Worm (Caenorhabditis elegans) whole organism, young adult: ENCODE results near the gene sdz-1.

Source experiments
- C06A6.2 ChIP-seq: fragments of 200-800 bp; sonication (Bioruptor generic); conservative IDR thresholded peaks from 2 replicates; pipeline ENCODE4 v1.3.6; 2022; ENCODE audit warnings: missing genetic modification characterization, missing compliant biosample characterization
- F10E7.11 ChIP-seq: sonication (generic microtip); optimal IDR thresholded peaks from 2 replicates; lab custom pipeline; 2017; ENCODE audit warnings: mild to moderate bottlenecking, missing genetic modification characterization, moderate library complexity, missing compliant biosample characterization
- F23B12.7 ChIP-seq: sonication (generic microtip); optimal IDR thresholded peaks from 2 replicates; lab custom pipeline; 2017; ENCODE audit warnings: missing genetic modification characterization, mild to moderate bottlenecking, missing compliant biosample characterization, antibody characterized with exemption, moderate library complexity; ENCODE audit not compliant: insufficient read depth
- F33H1.4 ChIP-seq: fragments of 200-800 bp; sonication (Bioruptor generic); IDR thresholded peaks from 2 replicates; pipeline ENCODE4 v1.3.6; 2022; ENCODE audit warnings: missing genetic modification reagents, missing genetic modification characterization, missing compliant biosample characterization
- F39B2.1 ChIP-seq: fragments of 200-800 bp; sonication (Bioruptor generic); IDR thresholded peaks from 2 replicates; pipeline ENCODE4 v1.3.6; 2022; ENCODE audit warnings: missing genetic modification reagents, missing genetic modification characterization, missing compliant biosample characterization
- F52B5.7 ChIP-seq: sonication (generic microtip); optimal IDR thresholded peaks from 2 replicates; lab custom pipeline; 2016; ENCODE audit warnings: mild to moderate bottlenecking, missing genetic modification characterization, missing compliant biosample characterization
- F57A8.1 ChIP-seq: fragments of 200-800 bp; sonication (Bioruptor generic); optimal IDR thresholded peaks from 2 replicates; lab custom pipeline; 2018; ENCODE audit warnings: mild to moderate bottlenecking, missing genetic modification characterization, moderate library complexity, missing compliant biosample characterization
- K11D2.4 ChIP-seq: fragments of 200-800 bp; sonication (Bioruptor generic); IDR thresholded peaks from 2 replicates; pipeline ENCODE4 v1.3.6; 2022; ENCODE audit warnings: missing genetic modification reagents, missing genetic modification characterization, missing compliant biosample characterization
- T07F8.4 ChIP-seq: sonication (generic microtip); optimal IDR thresholded peaks from 2 replicates; lab custom pipeline; 2016; ENCODE audit warnings: mild to moderate bottlenecking, missing genetic modification characterization, moderate library complexity, missing compliant biosample characterization
- Y67H2A.10 ChIP-seq: fragments of 200-800 bp; sonication (Bioruptor generic); conservative IDR thresholded peaks from 2 replicates; pipeline ENCODE4 v1.3.6; 2022; ENCODE audit warnings: missing genetic modification reagents, missing genetic modification characterization, missing compliant biosample characterization
- Y95B8A.8 ChIP-seq: fragments of 200-800 bp; sonication (Bioruptor generic); IDR thresholded peaks from 2 replicates; pipeline ENCODE4 v1.3.6; 2022; ENCODE audit warnings: missing genetic modification reagents, missing genetic modification characterization, missing compliant biosample characterization
- akir-1 ChIP-seq: fragments of 200-800 bp; sonication (Bioruptor generic); optimal IDR thresholded peaks from 2 replicates; lab custom pipeline; 2018; ENCODE audit warnings: mild to moderate bottlenecking, missing genetic modification characterization, moderate library complexity, missing compliant biosample characterization
- attf-6 ChIP-seq: fragments of 200-800 bp; sonication (Bioruptor generic); IDR thresholded peaks from 2 replicates; pipeline ENCODE4 v1.3.6; 2022; ENCODE audit warnings: missing genetic modification reagents, missing genetic modification characterization, missing compliant biosample characterization
- bed-2 ChIP-seq: fragments of 200-800 bp; sonication (Bioruptor generic); IDR thresholded peaks from 2 replicates; pipeline ENCODE4 v1.3.6; 2022; ENCODE audit warnings: missing genetic modification reagents, missing genetic modification characterization, missing compliant biosample characterization
- ccch-3 ChIP-seq: fragments of 200-800 bp; sonication (Bioruptor generic); optimal IDR thresholded peaks from 2 replicates; lab custom pipeline; 2018; ENCODE audit warnings: mild to moderate bottlenecking, missing genetic modification characterization, missing compliant biosample characterization
- ceh-100 ChIP-seq: fragments of 200-800 bp; sonication (Bioruptor generic); IDR thresholded peaks from 2 replicates; pipeline ENCODE4 v1.3.6; 2022; ENCODE audit warnings: missing genetic modification reagents, missing genetic modification characterization, missing compliant biosample characterization
- ceh-58 ChIP-seq: fragments of 200-800 bp; sonication (Bioruptor generic); IDR thresholded peaks from 2 replicates; pipeline ENCODE4 v1.3.6; 2022; ENCODE audit warnings: missing genetic modification characterization, missing compliant biosample characterization
- ceh-79 ChIP-seq: sonication (generic microtip); optimal IDR thresholded peaks from 2 replicates; lab custom pipeline; 2017; ENCODE audit warnings: mild to moderate bottlenecking, missing genetic modification characterization, missing compliant biosample characterization
- chd-7 ChIP-seq: sonication (generic microtip); optimal IDR thresholded peaks from 2 replicates; lab custom pipeline; 2016; ENCODE audit warnings: mild to moderate bottlenecking, missing genetic modification characterization, moderate library complexity, missing compliant biosample characterization
- dox-1 ChIP-seq: fragments of 200-800 bp; sonication (Bioruptor generic); IDR thresholded peaks from 2 replicates; pipeline ENCODE4 v1.3.6; 2022; ENCODE audit warnings: missing genetic modification reagents, missing genetic modification characterization, missing compliant biosample characterization
- dpff-1 ChIP-seq: sonication (generic microtip); optimal IDR thresholded peaks from 2 replicates; lab custom pipeline; 2017; ENCODE audit warnings: mild to moderate bottlenecking, missing genetic modification characterization, missing compliant biosample characterization
- egrh-3 ChIP-seq: fragments of 200-800 bp; sonication (Bioruptor generic); IDR thresholded peaks from 2 replicates; pipeline ENCODE4 v1.3.6; 2022; ENCODE audit warnings: missing genetic modification reagents, missing genetic modification characterization, missing compliant biosample characterization
- ets-4 ChIP-seq: fragments of 200-800 bp; sonication (Bioruptor generic); optimal IDR thresholded peaks from 2 replicates; lab custom pipeline; 2018; ENCODE audit warnings: mild to moderate bottlenecking, missing genetic modification characterization, missing compliant biosample characterization
- hlh-12 ChIP-seq: sonication (generic microtip); optimal IDR thresholded peaks from 2 replicates; lab custom pipeline; 2016; ENCODE audit warnings: missing genetic modification characterization, missing compliant biosample characterization
- hlh-26 ChIP-seq: fragments of 200-800 bp; sonication (Bioruptor generic); conservative IDR thresholded peaks from 2 replicates; pipeline ENCODE4 v1.3.6; 2022; ENCODE audit warnings: missing genetic modification reagents, missing genetic modification characterization, missing compliant biosample characterization
- lag-1 ChIP-seq: fragments of 200-800 bp; sonication (Bioruptor generic); IDR thresholded peaks from 2 replicates; pipeline ENCODE4 v1.3.6; 2022; ENCODE audit warnings: missing genetic modification reagents, missing genetic modification characterization, missing compliant biosample characterization
- lin-35 ChIP-seq, 3 experiments: fragments of 150-350 bp in 2 of 3; sonication (generic microtip) in 1 of 3; optimal IDR thresholded peaks; 2 replicates each; lab custom pipeline; 2014 to 2018; ENCODE audit warnings: missing biosample characterization in 3 of 3, missing genetic modification characterization in 3 of 3, missing genetic modification reagents in 3 of 3
- lin-40 ChIP-seq: sonication (generic microtip); optimal IDR thresholded peaks from 2 replicates; lab custom pipeline; 2016; ENCODE audit warnings: missing genetic modification characterization, mild to moderate bottlenecking, missing compliant biosample characterization, missing genotype, missing genetic modification reagents
- lin-54 ChIP-seq: fragments of 200-800 bp; sonication (Bioruptor generic); optimal IDR thresholded peaks from 2 replicates; lab custom pipeline; 2018; ENCODE audit warnings: mild to moderate bottlenecking, missing genetic modification characterization, missing compliant biosample characterization
- lsl-1 ChIP-seq: fragments of 200-800 bp; sonication (Bioruptor generic); optimal IDR thresholded peaks from 2 replicates; lab custom pipeline; 2018; ENCODE audit warnings: mild to moderate bottlenecking, missing genetic modification characterization, moderate library complexity, missing compliant biosample characterization
- lsy-27 ChIP-seq: sonication (generic microtip); optimal IDR thresholded peaks from 2 replicates; lab custom pipeline; 2017; ENCODE audit warnings: missing genetic modification characterization, mild to moderate bottlenecking, missing compliant biosample characterization, antibody characterized with exemption, missing genotype, borderline replicate concordance; ENCODE audit not compliant: insufficient read depth
- madf-6 ChIP-seq: fragments of 200-800 bp; sonication (Bioruptor generic); IDR thresholded peaks from 2 replicates; pipeline ENCODE4 v1.3.6; 2022; ENCODE audit warnings: missing genetic modification reagents, missing genetic modification characterization, missing compliant biosample characterization
- madf-8 ChIP-seq: fragments of 200-800 bp; sonication (Bioruptor generic); conservative IDR thresholded peaks from 2 replicates; pipeline ENCODE4 v1.3.6; 2022; ENCODE audit warnings: missing genetic modification reagents, missing genetic modification characterization, missing compliant biosample characterization
- mcd-1 ChIP-seq: fragments of 200-800 bp; sonication (Bioruptor generic); IDR thresholded peaks from 2 replicates; pipeline ENCODE4 v1.3.6; 2022; ENCODE audit warnings: missing genetic modification reagents, missing genetic modification characterization, missing compliant biosample characterization
- mes-4 ChIP-seq: sonication (generic microtip); optimal IDR thresholded peaks from 2 replicates; lab custom pipeline; 2016; ENCODE audit warnings: missing genotype, missing genetic modification characterization, missing compliant biosample characterization
- mxl-1 ChIP-seq: sonication (generic microtip); optimal IDR thresholded peaks from 2 replicates; lab custom pipeline; 2016; ENCODE audit warnings: missing genetic modification characterization, missing compliant biosample characterization
- nfya-2 ChIP-seq: fragments of 200-800 bp; sonication (Bioruptor generic); IDR thresholded peaks from 2 replicates; pipeline ENCODE4 v1.3.6; 2022; ENCODE audit warnings: missing genetic modification reagents, missing genetic modification characterization, missing compliant biosample characterization
- nhr-120 ChIP-seq: fragments of 200-800 bp; sonication (Bioruptor generic); IDR thresholded peaks from 2 replicates; pipeline ENCODE4 v1.3.6; 2022; ENCODE audit warnings: missing genetic modification characterization, missing compliant biosample characterization
- nhr-179 ChIP-seq: sonication (generic microtip); optimal IDR thresholded peaks from 2 replicates; lab custom pipeline; 2016; ENCODE audit warnings: mild to moderate bottlenecking, missing genetic modification characterization, missing compliant biosample characterization
- repo-1 ChIP-seq: sonication (generic microtip); optimal IDR thresholded peaks from 2 replicates; lab custom pipeline; 2017; ENCODE audit warnings: mild to moderate bottlenecking, missing genetic modification characterization, missing compliant biosample characterization
- sdz-38 ChIP-seq: sonication (generic microtip); optimal IDR thresholded peaks from 2 replicates; lab custom pipeline; 2016; ENCODE audit warnings: missing genotype, missing genetic modification characterization, missing compliant biosample characterization
- snpc-1.1 ChIP-seq: sonication (generic microtip); optimal IDR thresholded peaks from 2 replicates; lab custom pipeline; 2017; ENCODE audit warnings: missing genetic modification characterization, mild to moderate bottlenecking, missing compliant biosample characterization, antibody characterized with exemption, moderate library complexity, missing genotype, missing genetic modification reagents; ENCODE audit not compliant: insufficient read depth
- snpc-4 ChIP-seq, 5 experiments: fragments of 150-350 bp in 1 of 5; sonication (generic microtip) in 4 of 5; optimal IDR thresholded peaks; 2 replicates each; lab custom pipeline; 2014 to 2018; ENCODE audit warnings: missing genetic modification characterization in 5 of 5, missing biosample characterization in 3 of 5, antibody characterized with exemption in 2 of 5, mild to moderate bottlenecking in 2 of 5, missing compliant biosample characterization in 2 of 5, missing genotype in 2 of 5, moderate library complexity in 2 of 5, missing genetic modification reagents in 1 of 5
- tbx-9 ChIP-seq: sonication (generic microtip); optimal IDR thresholded peaks from 2 replicates; lab custom pipeline; 2016; ENCODE audit warnings: borderline replicate concordance, missing genetic modification characterization, inconsistent platforms, missing compliant biosample characterization
- tlf-1 ChIP-seq: fragments of 200-800 bp; sonication (Bioruptor generic); optimal IDR thresholded peaks from 2 replicates; lab custom pipeline; 2018; ENCODE audit warnings: mild to moderate bottlenecking, missing genetic modification characterization, missing compliant biosample characterization
- xnd-1 ChIP-seq: sonication (generic microtip); optimal IDR thresholded peaks from 2 replicates; lab custom pipeline; 2016; ENCODE audit warnings: missing genotype, missing genetic modification reagents, missing genetic modification characterization, missing compliant biosample characterization
- ztf-25 ChIP-seq: fragments of 200-800 bp; sonication (Bioruptor generic); IDR thresholded peaks from 2 replicates; pipeline ENCODE4 v1.3.6; 2022; ENCODE audit warnings: missing genetic modification reagents, missing genetic modification characterization, missing compliant biosample characterization
- ztf-3 ChIP-seq: fragments of 200-800 bp; sonication (Bioruptor generic); optimal IDR thresholded peaks from 2 replicates; lab custom pipeline; 2018; ENCODE audit warnings: mild to moderate bottlenecking, missing genetic modification characterization, missing compliant biosample characterization

Gene sdz-1

DNA sequence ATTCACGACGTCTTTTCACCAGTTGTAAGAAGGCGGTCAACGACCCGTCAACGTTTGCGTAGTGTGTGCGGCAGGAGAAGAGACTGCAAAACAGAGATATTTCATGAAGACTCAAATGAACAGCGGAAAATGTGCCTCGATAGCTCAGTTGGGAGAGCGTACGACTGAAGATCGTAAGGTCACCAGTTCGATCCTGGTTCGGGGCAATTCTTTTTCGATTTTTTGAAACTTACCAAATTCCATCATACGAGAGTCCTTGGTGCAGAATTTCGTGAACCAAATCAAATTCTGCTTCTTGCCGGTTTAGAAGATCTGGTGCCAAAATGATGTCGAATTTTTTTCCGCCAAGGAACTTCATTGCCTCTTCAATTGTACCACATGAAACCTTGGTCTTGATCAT lies 47.2 kb downstream of the sdz-1 start:
- TF ChIP-seq snpc-1.1 (tag; lab: Kevin White, UChicago), result peak; percentile 14
- no peak for TF ChIP-seq ceh-58 (GFP tag; lab: Robert Waterston, UW)
- no peak for TF ChIP-seq nfya-2 (GFP tag; lab: Robert Waterston, UW)
- TF ChIP-seq madf-6 (GFP tag; lab: Robert Waterston, UW), result peak; percentile 40; the same call in 1 of the 2 replicates
- 0 out of 2 replicates have a peak, but pooled peaks have one; percentile 52 for TF ChIP-seq nhr-120 (GFP tag; lab: Robert Waterston, UW)
- no peak for TF ChIP-seq lag-1 (GFP tag; lab: Robert Waterston, UW)
- no peak for TF ChIP-seq tbx-9 (tag; lab: Kevin White, UChicago)
- TF ChIP-seq T07F8.4 (tag; lab: Kevin White, UChicago), result no peak
- peak; percentile 56 for TF ChIP-seq mcd-1
- peak; percentile 62 for TF ChIP-seq chd-7 (tag; lab: Kevin White, UChicago)
- TF ChIP-seq dpff-1 (tag; lab: Kevin White, UChicago), result no peak
- no peak for TF ChIP-seq F39B2.1
- TF ChIP-seq lsl-1, result no peak
- peak; percentile 39 for TF ChIP-seq F52B5.7
- peak; percentile 22 for TF ChIP-seq repo-1
- no peak for TF ChIP-seq mes-4
- no peak for TF ChIP-seq ztf-25 (GFP tag; lab: Robert Waterston, UW)
- no peak for TF ChIP-seq bed-2 (GFP tag; lab: Robert Waterston, UW)
- no peak for TF ChIP-seq ceh-79 (tag; lab: Kevin White, UChicago)
- TF ChIP-seq K11D2.4 (GFP tag; lab: Robert Waterston, UW), result peak; percentile 52; the same call in 1 of the 2 replicates
- TF ChIP-seq attf-6 (GFP tag; lab: Robert Waterston, UW), result no peak
- TF ChIP-seq sdz-38 (tag; lab: Kevin White, UChicago), result no peak
- TF ChIP-seq F57A8.1, result no peak
- TF ChIP-seq F23B12.7, result peak; percentile 62
- TF ChIP-seq hlh-26 (GFP tag; lab: Robert Waterston, UW), result no peak
- TF ChIP-seq F33H1.4 (GFP tag; lab: Robert Waterston, UW), result no peak
- no peak for TF ChIP-seq C06A6.2
- no peak for TF ChIP-seq lsy-27 (tag; lab: Kevin White, UChicago)
- TF ChIP-seq lin-35 (GFP tag; optimal IDR thresholded peaks at IDR 0.05; lab: Kevin White, UChicago), result peak in 1 of 3 experiments; percentile 60
- TF ChIP-seq madf-8 (GFP tag; lab: Robert Waterston, UW), result no peak
- no peak for TF ChIP-seq ets-4 (GFP tag; lab: Kevin White, UChicago)
- TF ChIP-seq egrh-3, result peak; percentile 13; the same call in 1 of the 2 replicates
- TF ChIP-seq lin-40, result no peak
- no peak for TF ChIP-seq akir-1
- TF ChIP-seq ceh-100 (GFP tag; lab: Robert Waterston, UW), result no peak
- TF ChIP-seq snpc-4 (GFP tag; optimal IDR thresholded peaks at IDR 0.05; lab: Kevin White, UChicago), result no peak
- TF ChIP-seq snpc-4 (tag; optimal IDR thresholded peaks at IDR 0.05; lab: Kevin White, UChicago), result no peak
- no peak for TF ChIP-seq hlh-12
- TF ChIP-seq ccch-3, result no peak
- TF ChIP-seq nhr-179, result no peak
- TF ChIP-seq tlf-1 (GFP tag; lab: Kevin White, UChicago), result no peak
- TF ChIP-seq dox-1 (GFP tag; lab: Robert Waterston, UW), result peak; percentile 52; the same call in 1 of the 2 replicates
- no peak for TF ChIP-seq mxl-1
- no peak for TF ChIP-seq ztf-3 (GFP tag; lab: Kevin White, UChicago)
- no peak for TF ChIP-seq Y95B8A.8 (GFP tag; lab: Robert Waterston, UW)
- TF ChIP-seq Y67H2A.10 (GFP tag; lab: Robert Waterston, UW), result no peak
- TF ChIP-seq xnd-1 (tag; lab: Kevin White, UChicago), result no peak
- TF ChIP-seq lin-54, result peak; percentile 49
- TF ChIP-seq F10E7.11 (tag; lab: Kevin White, UChicago), result no peak
